Fruit fly (Drosophila melanogaster) whole organism, pupa: ENCODE results near the gene Rap1.

Experiments
- CG14655 ChIP-seq: fragments of 200-800 bp; sonication (Bioruptor generic); optimal IDR thresholded peaks from 3 replicates; lab custom pipeline; 2017; ENCODE audit warnings: mild to moderate bottlenecking, missing biosample characterization, missing genetic modification reagents, missing genetic modification characterization
- CG17806 ChIP-seq: fragments of 200-800 bp; sonication (Bioruptor generic); optimal IDR thresholded peaks from 2 replicates; lab custom pipeline; 2018; ENCODE audit warnings: missing biosample characterization, mild to moderate bottlenecking, missing genetic modification characterization, moderate library complexity
- CG32121 ChIP-seq: fragments of 200-800 bp; sonication (Bioruptor generic); IDR thresholded peaks from 2 replicates; pipeline ENCODE4 v1.3.6; 2022; ENCODE audit warnings: missing biosample characterization, missing genetic modification characterization
- CG34367 ChIP-seq: fragments of 200-800 bp; sonication (Bioruptor generic); optimal IDR thresholded peaks from 2 replicates; lab custom pipeline; 2018; ENCODE audit warnings: missing biosample characterization, mild to moderate bottlenecking, missing genetic modification characterization
- CG8159 ChIP-seq: fragments of 200-800 bp; sonication (Bioruptor generic); optimal IDR thresholded peaks from 3 replicates; lab custom pipeline; 2018; ENCODE audit warnings: missing biosample characterization, mild to moderate bottlenecking, missing genetic modification characterization, moderate library complexity
- CG8301 ChIP-seq: fragments of 200-800 bp; sonication (Bioruptor generic); optimal IDR thresholded peaks from 2 replicates; lab custom pipeline; 2018; ENCODE audit warnings: missing biosample characterization, mild to moderate bottlenecking, missing genetic modification characterization
- EcR ChIP-seq: fragments of 200-800 bp; sonication (Bioruptor generic); optimal IDR thresholded peaks from 3 replicates; lab custom pipeline; 2019; ENCODE audit warnings: missing biosample characterization, missing genetic modification characterization, mild to moderate bottlenecking, moderate library complexity, missing genetic modification reagents
- Ets98B ChIP-seq: fragments of 200-800 bp; sonication (Bioruptor generic); IDR thresholded peaks from 2 replicates; pipeline ENCODE4 v1.3.6; 2022; ENCODE audit warnings: missing biosample characterization, missing genetic modification characterization
- Pif1A ChIP-seq: fragments of 200-800 bp; sonication (Bioruptor generic); optimal IDR thresholded peaks from 3 replicates; lab custom pipeline; 2016; ENCODE audit warnings: missing biosample characterization, missing genetic modification characterization
- Pif1B ChIP-seq: fragments of 200-800 bp; sonication (Bioruptor generic); optimal IDR thresholded peaks from 3 replicates; lab custom pipeline; 2016; ENCODE audit warnings: missing biosample characterization, missing genetic modification characterization
- rn ChIP-seq: fragments of 200-800 bp; sonication (Bioruptor generic); IDR thresholded peaks from 2 replicates; pipeline ENCODE4 v1.3.6; 2022; ENCODE audit warnings: missing biosample characterization, missing genetic modification characterization

DNA sequence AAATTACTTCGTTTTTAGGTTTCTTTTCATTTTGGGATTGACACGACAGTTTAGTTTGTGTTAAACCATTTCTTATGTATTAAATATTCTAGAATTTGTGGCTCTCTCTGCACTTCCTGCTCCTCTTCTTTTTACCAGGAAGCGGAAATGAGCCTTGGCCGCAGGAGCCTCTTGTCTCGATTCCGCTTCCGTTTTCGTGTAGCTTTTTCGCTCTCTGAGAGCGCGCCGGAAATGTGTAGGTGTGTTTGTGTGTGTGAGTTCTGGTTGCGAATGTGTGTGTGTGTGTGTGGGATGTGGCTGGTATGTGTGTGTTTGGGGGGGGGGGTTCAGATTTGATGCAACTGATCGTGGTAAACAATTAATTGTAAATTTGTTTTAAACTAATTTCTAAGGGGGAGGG lies 2.5 kb downstream of the Rap1 start:
- TF ChIP-seq CG34367 (tag; lab: Kevin White, UChicago): no peak
- TF ChIP-seq CG32121 (GFP tag; lab: Robert Waterston, UW): no peak
- TF ChIP-seq CG17806 (tag; lab: Kevin White, UChicago): peak; percentile 23
- no peak for TF ChIP-seq CG8301 (tag; lab: Kevin White, UChicago)
- peak; percentile 51 for TF ChIP-seq Pif1A (GFP tag; lab: Kevin White, UChicago)
- no peak for TF ChIP-seq EcR (GFP tag; lab: Kevin White, UChicago)
- TF ChIP-seq rn (GFP tag; lab: Robert Waterston, UW): no peak
- no peak for TF ChIP-seq Ets98B (GFP tag; lab: Robert Waterston, UW)
- TF ChIP-seq CG14655 (GFP tag; lab: Kevin White, UChicago): no peak
- peak; percentile 39 for TF ChIP-seq Pif1B (GFP tag; lab: Kevin White, UChicago)
- no peak for TF ChIP-seq CG8159 (tag; lab: Kevin White, UChicago)
